Fruit fly (Drosophila melanogaster) whole organism, embryonic: ENCODE data around the gene Ugt303B1.

ENCODE experiments used
- ATbp ChIP-seq: fragments of 200-800 bp; sonication (Bioruptor generic); optimal IDR thresholded peaks from 2 replicates; lab custom pipeline; 2017; ENCODE audit warnings: missing biosample characterization, mild to moderate bottlenecking, missing genetic modification characterization, missing genetic modification reagents
- B-H2 ChIP-seq: fragments of 200-800 bp; sonication (Bioruptor generic); optimal IDR thresholded peaks from 2 replicates; lab custom pipeline; 2018; ENCODE audit warnings: missing biosample characterization, mild to moderate bottlenecking, missing genetic modification characterization
- Bgb ChIP-seq: fragments of 200-800 bp; sonication (Bioruptor generic); IDR thresholded peaks from 2 replicates; pipeline ENCODE4 v1.3.6; 2022; ENCODE audit warnings: missing biosample characterization, missing genetic modification characterization; ENCODE audit not compliant: partially characterized antibody
- CG10274 ChIP-seq: fragments of 200-800 bp; sonication (Bioruptor generic); optimal IDR thresholded peaks from 3 replicates; lab custom pipeline; 2017; ENCODE audit warnings: missing biosample characterization, mild to moderate bottlenecking, missing genetic modification characterization
- CG10543 ChIP-seq: fragments of 200-800 bp; sonication (Bioruptor generic); optimal IDR thresholded peaks from 3 replicates; lab custom pipeline; 2017; ENCODE audit warnings: missing biosample characterization, mild to moderate bottlenecking, missing genetic modification characterization, moderate library complexity
- CG11085 ChIP-seq: fragments of 200-800 bp; sonication (Bioruptor generic); IDR thresholded peaks from 2 replicates; pipeline ENCODE4 v1.3.6; 2022; ENCODE audit warnings: missing biosample characterization, missing genetic modification characterization
- CG11456 ChIP-seq: fragments of 200-800 bp; sonication (Bioruptor generic); IDR thresholded peaks from 3 replicates; pipeline ENCODE4 v1.3.6; 2022; ENCODE audit warnings: missing biosample characterization, missing genetic modification characterization
- CG12071 ChIP-seq: fragments of 200-800 bp; sonication (Bioruptor generic); optimal IDR thresholded peaks from 3 replicates; lab custom pipeline; 2018; ENCODE audit warnings: missing biosample characterization, mild to moderate bottlenecking, missing genetic modification characterization
- CG12391 ChIP-seq: fragments of 200-800 bp; sonication (Bioruptor generic); optimal IDR thresholded peaks from 3 replicates; lab custom pipeline; 2018; ENCODE audit warnings: missing biosample characterization, mild to moderate bottlenecking, missing genetic modification characterization, moderate library complexity
- CG13296 ChIP-seq: fragments of 200-800 bp; sonication (Bioruptor generic); optimal IDR thresholded peaks from 3 replicates; lab custom pipeline; 2018; ENCODE audit warnings: missing biosample characterization, mild to moderate bottlenecking, missing genetic modification characterization
- CG15514 ChIP-seq: fragments of 200-800 bp; sonication (Bioruptor generic); optimal IDR thresholded peaks from 3 replicates; lab custom pipeline; 2017; ENCODE audit warnings: missing biosample characterization, missing genetic modification characterization, mild to moderate bottlenecking, moderate library complexity, missing genetic modification reagents
- CG17568 ChIP-seq: fragments of 200-800 bp; sonication (Bioruptor generic); optimal IDR thresholded peaks from 2 replicates; lab custom pipeline; 2018; ENCODE audit warnings: missing biosample characterization, mild to moderate bottlenecking, missing genetic modification characterization, moderate library complexity
- CG2116 ChIP-seq: fragments of 200-800 bp; sonication (Bioruptor generic); optimal IDR thresholded peaks from 3 replicates; lab custom pipeline; 2018; ENCODE audit warnings: missing biosample characterization, mild to moderate bottlenecking, missing genetic modification characterization
- CG3407 ChIP-seq: fragments of 200-800 bp; sonication (Bioruptor generic); optimal IDR thresholded peaks from 2 replicates; lab custom pipeline; 2018; ENCODE audit warnings: missing biosample characterization, mild to moderate bottlenecking, missing genetic modification characterization
- CG34376 ChIP-seq: fragments of 200-800 bp; sonication (Bioruptor generic); optimal IDR thresholded peaks from 2 replicates; lab custom pipeline; 2018; ENCODE audit warnings: missing biosample characterization, mild to moderate bottlenecking, missing genetic modification characterization
- CG4404 ChIP-seq: fragments of 200-800 bp; sonication (Bioruptor generic); IDR thresholded peaks from 2 replicates; pipeline ENCODE4 v1.3.6; 2022; ENCODE audit warnings: missing biosample characterization, missing genetic modification characterization
- CG8290 ChIP-seq, 3 experiments: fragments of 200-800 bp; sonication (Bioruptor generic); optimal IDR thresholded peaks; 2 replicates each; lab custom pipeline; 2016 to 2019; ENCODE audit warnings: missing biosample characterization in 3 of 3, missing genetic modification characterization in 3 of 3, mild to moderate bottlenecking in 2 of 3, moderate library complexity in 1 of 3
- Dip3 ChIP-seq: fragments of 200-800 bp; sonication (Bioruptor generic); optimal IDR thresholded peaks from 3 replicates; lab custom pipeline; 2016; ENCODE audit warnings: missing biosample characterization, missing genetic modification characterization
- E2f2 ChIP-seq: fragments of 200-800 bp; sonication (Bioruptor generic); IDR thresholded peaks from 2 replicates; pipeline ENCODE4 v1.3.6; 2022; ENCODE audit warnings: missing biosample characterization, missing genetic modification characterization
- GATAe ChIP-seq: fragments of 200-800 bp; sonication (Bioruptor generic); conservative IDR thresholded peaks from 2 replicates; pipeline ENCODE4 v1.3.6; 2022; ENCODE audit warnings: missing biosample characterization, missing genetic modification characterization
- H15 ChIP-seq: fragments of 200-800 bp; sonication (Bioruptor generic); IDR thresholded peaks from 3 replicates; pipeline ENCODE4 v1.3.6; 2022; ENCODE audit warnings: missing biosample characterization, missing genetic modification characterization
- Hand ChIP-seq: fragments of 200-800 bp; sonication (Bioruptor generic); optimal IDR thresholded peaks from 2 replicates; lab custom pipeline; 2017; ENCODE audit warnings: mild to moderate bottlenecking, missing biosample characterization, missing genetic modification reagents, missing genetic modification characterization
- HmgZ ChIP-seq: fragments of 200-800 bp; sonication (Bioruptor generic); optimal IDR thresholded peaks from 2 replicates; lab custom pipeline; 2018; ENCODE audit warnings: missing biosample characterization, mild to moderate bottlenecking, missing genetic modification characterization
- Hr51 ChIP-seq, 2 experiments: fragments of 200-800 bp; sonication (Bioruptor generic); optimal IDR thresholded peaks; 2 replicates in 1 of 2; 3 replicates in 1 of 2; lab custom pipeline; 2016 to 2018; ENCODE audit warnings: missing biosample characterization in 2 of 2, missing genetic modification characterization in 2 of 2, mild to moderate bottlenecking in 1 of 2, moderate library complexity in 1 of 2
- NC2β ChIP-seq: fragments of 200-800 bp; sonication (Bioruptor generic); optimal IDR thresholded peaks from 2 replicates; lab custom pipeline; 2016; ENCODE audit warnings: missing biosample characterization, missing genetic modification characterization
- Nf-YC ChIP-seq: fragments of 200-800 bp; optimal IDR thresholded peaks from 3 replicates; lab custom pipeline; 2019; ENCODE audit warnings: missing biosample characterization, mild to moderate bottlenecking, missing genetic modification characterization, moderate library complexity
- caup ChIP-seq: fragments of 200-800 bp; sonication (Bioruptor generic); optimal IDR thresholded peaks from 3 replicates; lab custom pipeline; 2017; ENCODE audit warnings: missing biosample characterization, mild to moderate bottlenecking, missing genetic modification characterization, moderate library complexity; ENCODE audit not compliant: severe bottlenecking
- chinmo ChIP-seq: fragments of 200-800 bp; sonication (Bioruptor generic); IDR thresholded peaks from 4 replicates; pipeline ENCODE4 v1.3.6; 2022; ENCODE audit warnings: missing biosample characterization, missing genetic modification characterization; ENCODE audit not compliant: partially characterized antibody
- ci ChIP-seq: fragments of 200-800 bp; sonication (Bioruptor generic); IDR thresholded peaks from 3 replicates; pipeline ENCODE4 v1.3.6; 2022; ENCODE audit warnings: missing biosample characterization, missing genetic modification characterization
- emc ChIP-seq: fragments of 200-800 bp; sonication (Bioruptor generic); optimal IDR thresholded peaks from 2 replicates; lab custom pipeline; 2016; ENCODE audit warnings: missing biosample characterization, missing genetic modification characterization
- exex ChIP-seq: fragments of 200-800 bp; sonication (Bioruptor generic); optimal IDR thresholded peaks from 4 replicates; lab custom pipeline; 2018; ENCODE audit warnings: missing biosample characterization, mild to moderate bottlenecking, missing genetic modification characterization, moderate library complexity
- grau ChIP-seq: fragments of 200-800 bp; optimal IDR thresholded peaks from 3 replicates; lab custom pipeline; 2019; ENCODE audit warnings: missing biosample characterization, mild to moderate bottlenecking, missing genetic modification characterization, moderate library complexity
- grn ChIP-seq: fragments of 200-800 bp; sonication (Bioruptor generic); optimal IDR thresholded peaks from 3 replicates; lab custom pipeline; 2017; ENCODE audit warnings: missing biosample characterization, missing genetic modification characterization
- ind ChIP-seq: fragments of 200-800 bp; sonication (Bioruptor generic); optimal IDR thresholded peaks from 3 replicates; lab custom pipeline; 2016; ENCODE audit warnings: missing biosample characterization, missing genetic modification characterization
- insv ChIP-seq, 2 experiments: fragments of 200-800 bp; sonication (Bioruptor generic); optimal IDR thresholded peaks; 3 replicates each; lab custom pipeline; 2016 to 2018; ENCODE audit warnings: missing biosample characterization in 2 of 2, missing genetic modification characterization in 2 of 2
- lab ChIP-seq: fragments of 200-800 bp; sonication (Bioruptor generic); optimal IDR thresholded peaks from 3 replicates; lab custom pipeline; 2017; ENCODE audit warnings: missing biosample characterization, missing genetic modification characterization, mild to moderate bottlenecking, moderate library complexity, missing genetic modification reagents
- mirr ChIP-seq: fragments of 200-800 bp; sonication (Bioruptor generic); optimal IDR thresholded peaks from 3 replicates; lab custom pipeline; 2018; ENCODE audit warnings: missing biosample characterization, mild to moderate bottlenecking, missing genetic modification characterization
- nerfin-1 ChIP-seq: fragments of 200-800 bp; sonication (Bioruptor generic); optimal IDR thresholded peaks from 3 replicates; lab custom pipeline; 2019; ENCODE audit warnings: missing biosample characterization, mild to moderate bottlenecking, missing genetic modification characterization, moderate library complexity
- salm ChIP-seq: fragments of 200-800 bp; sonication (Bioruptor generic); optimal IDR thresholded peaks from 2 replicates; lab custom pipeline; 2018; ENCODE audit warnings: missing biosample characterization, mild to moderate bottlenecking, missing genetic modification characterization
- sd ChIP-seq: fragments of 200-800 bp; sonication (Bioruptor generic); optimal IDR thresholded peaks from 3 replicates; lab custom pipeline; 2018; ENCODE audit warnings: missing biosample characterization, mild to moderate bottlenecking, missing genetic modification characterization, moderate library complexity
- sens ChIP-seq: fragments of 200-800 bp; sonication (Bioruptor generic); peaks from one replicate; lab custom pipeline; 2016; ENCODE audit warnings: missing biosample characterization, missing genetic modification characterization
- ssp ChIP-seq: fragments of 200-800 bp; sonication (Bioruptor generic); IDR thresholded peaks from 2 replicates; pipeline ENCODE4 v1.3.6; 2022; ENCODE audit warnings: missing biosample characterization, missing genetic modification characterization
- sug ChIP-seq: fragments of 200-800 bp; optimal IDR thresholded peaks from 2 replicates; lab custom pipeline; 2019; ENCODE audit warnings: missing biosample characterization, mild to moderate bottlenecking, missing genetic modification characterization, moderate library complexity
- toy ChIP-seq: fragments of 200-800 bp; sonication (Bioruptor generic); IDR thresholded peaks from 2 replicates; pipeline ENCODE4 v1.3.6; 2022; ENCODE audit warnings: missing biosample characterization, missing genetic modification characterization
- zen ChIP-seq: fragments of 200-800 bp; sonication (Bioruptor generic); optimal IDR thresholded peaks from 3 replicates; lab custom pipeline; 2018; ENCODE audit warnings: missing biosample characterization, mild to moderate bottlenecking, missing genetic modification characterization, moderate library complexity

Ugt303B1 gene

DNA sequence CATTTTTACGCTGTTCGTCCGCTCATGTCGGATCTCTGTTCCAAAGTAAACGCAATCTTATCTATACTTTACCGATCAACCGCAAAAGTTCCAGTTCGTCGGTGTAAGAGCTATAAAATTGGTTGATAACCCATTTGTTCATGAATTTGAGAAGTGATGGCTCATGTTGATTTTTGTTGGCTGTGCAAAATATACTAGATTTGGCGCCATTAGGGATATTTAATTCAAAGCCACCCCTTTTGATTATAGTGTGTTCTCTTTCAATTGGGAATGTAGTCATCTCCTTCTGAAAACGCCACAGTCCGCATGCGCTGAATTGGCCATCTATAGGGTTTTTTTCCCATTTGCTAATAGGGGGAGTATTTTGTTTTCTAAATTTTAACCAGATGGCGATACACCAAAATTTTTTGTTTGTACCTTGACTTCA lies 2.2 kb upstream of the Ugt303B1 start, which contains the start of gene Ugt303B2 (continued):
- TF ChIP-seq GATAe (peak; percentile 80), CG15514 (GFP tag; lab: Kevin White, UChicago) (peak; percentile 97), Hr51 (GFP tag; optimal IDR thresholded peaks at IDR 0.05; lab: Kevin White, UChicago) (peak in 1 of 2 experiments; percentile 14), CG2116 (peak; percentile 4), CG11456 (GFP tag; lab: Robert Waterston, UW) (peak; percentile 40; the same call in 1 of the 3 replicates), salm (tag; lab: Kevin White, UChicago) (no peak), mirr (GFP tag; lab: Kevin White, UChicago) (peak; percentile 13), E2f2 (GFP tag; lab: Robert Waterston, UW) (peak; percentile 78), nerfin-1 (no peak), H15 (no peak), CG12391 (tag; lab: Kevin White, UChicago) (no peak), sens (GFP tag; lab: Kevin White, UChicago) (peak; percentile 50), CG17568 (GFP tag; lab: Kevin White, UChicago) (no peak), grau (tag; lab: Kevin White, UChicago) (no peak), zen (tag; lab: Kevin White, UChicago) (peak; percentile 25), grn (GFP tag; lab: Kevin White, UChicago) (peak; percentile 71), CG10274 (GFP tag; lab: Kevin White, UChicago) (no peak)

DNA sequence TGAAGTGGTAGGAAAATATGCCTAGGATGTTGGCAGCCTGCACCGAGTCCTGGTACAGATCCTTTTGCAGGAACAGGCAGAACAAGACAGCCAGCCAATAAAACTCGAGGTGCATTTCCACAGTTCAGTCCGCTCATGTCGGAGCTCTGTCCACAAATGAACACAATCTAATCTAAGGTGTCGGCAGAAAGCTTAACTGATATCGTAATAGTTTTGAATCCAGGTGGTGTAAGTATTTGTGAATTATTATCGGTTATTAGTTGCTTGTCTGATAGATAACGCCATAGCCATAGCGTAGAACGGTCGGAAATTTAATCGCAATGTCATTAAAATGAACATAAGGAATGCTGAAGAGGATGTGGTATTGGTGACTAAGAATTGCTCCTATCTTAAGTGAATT lies 1.9 kb downstream of the Ugt303B1 start, which contains the start of gene Ugt303B3:
TSS of gene Ugt303B3 (minus strand) at position 159 of the 400 bp plus-strand sequence.
- TF ChIP-seq Hand (GFP tag; lab: Kevin White, UChicago) (no peak), Dip3 (GFP tag; lab: Kevin White, UChicago) (no peak), CG4404 (GFP tag; lab: Robert Waterston, UW) (0 out of 2 replicates have a peak, but pooled peaks have one; percentile 8), exex (peak; percentile 97), B-H2 (GFP tag; lab: Kevin White, UChicago) (peak; percentile 18), CG10543 (GFP tag; lab: Kevin White, UChicago) (peak; percentile 50), sd (tag; lab: Kevin White, UChicago) (peak; percentile 94), Bgb (GFP tag; lab: Robert Waterston, UW) (no peak), insv (GFP tag; optimal IDR thresholded peaks at IDR 0.05; lab: Kevin White, UChicago) (no peak), lab (GFP tag; lab: Kevin White, UChicago) (peak; percentile 52), emc (no peak), ssp (GFP tag; lab: Robert Waterston, UW) (no peak), CG15514 (GFP tag; lab: Kevin White, UChicago) (peak; percentile 7), sug (peak; percentile 55), ATbp (GFP tag; lab: Kevin White, UChicago) (no peak), ci (GFP tag; lab: Robert Waterston, UW) (no peak; the same call in 2 of the 3 replicates), CG11085 (GFP tag; lab: Robert Waterston, UW) (no peak), CG13296 (GFP tag; lab: Kevin White, UChicago) (peak; percentile 28), NC2β (no peak), CG34376 (GFP tag; lab: Kevin White, UChicago) (peak; percentile 90), CG12071 (GFP tag; lab: Kevin White, UChicago) (peak; percentile 7), salm (tag; lab: Kevin White, UChicago) (peak; percentile 68), CG3407 (GFP tag; lab: Kevin White, UChicago) (no peak), chinmo (GFP tag; lab: Robert Waterston, UW) (0 out of 4 replicates have a peak, but pooled peaks have one; percentile 13), GATAe (peak; percentile 93), toy (GFP tag; lab: Robert Waterston, UW) (0 out of 2 replicates have a peak, but pooled peaks have one; percentile 14), mirr (GFP tag; lab: Kevin White, UChicago) (peak; percentile 98), ind (GFP tag; lab: Kevin White, UChicago) (no peak), grn (GFP tag; lab: Kevin White, UChicago) (peak; percentile 41), HmgZ (tag; lab: Kevin White, UChicago) (peak; percentile 24), caup (GFP tag; lab: Kevin White, UChicago) (peak; percentile 46), CG8290 (GFP tag; optimal IDR thresholded peaks at IDR 0.05; lab: Kevin White, UChicago) (no peak), CG8290 (tag; optimal IDR thresholded peaks at IDR 0.05; lab: Kevin White, UChicago) (peak in 1 of 2 experiments; percentile 12), Nf-YC (peak; percentile 8)
- TF ChIP-seq, all 482 proteins: peak for 21
